Worm (Caenorhabditis elegans) whole organism, L4 larva: ENCODE measurements around the gene T22F3.12.

Experiments
- D1046.2 ChIP-seq: fragments of 200-800 bp; sonication (Bioruptor generic); IDR thresholded peaks from 2 replicates; pipeline ENCODE4 v1.3.6; 2022; ENCODE audit warnings: missing genetic modification characterization, missing compliant biosample characterization
- F37D6.2 ChIP-seq: sonication (generic microtip); optimal IDR thresholded peaks from 2 replicates; lab custom pipeline; 2016; ENCODE audit warnings: mild to moderate bottlenecking, missing genetic modification characterization, missing compliant biosample characterization
- F44E2.7 ChIP-seq: fragments of 200-800 bp; sonication (Bioruptor generic); IDR thresholded peaks from 2 replicates; pipeline ENCODE4 v2.1.2; 2022; ENCODE audit warnings: missing genetic modification characterization, missing compliant biosample characterization
- F49E8.2 ChIP-seq: sonication (generic microtip); optimal IDR thresholded peaks from 2 replicates; lab custom pipeline; 2016; ENCODE audit warnings: missing compliant biosample characterization, mild to moderate bottlenecking, missing genetic modification characterization, borderline replicate concordance
- T26A8.4 ChIP-seq: fragments of 200-800 bp; sonication (Bioruptor generic); IDR thresholded peaks from 2 replicates; pipeline ENCODE4 v1.3.6; 2022; ENCODE audit warnings: missing genetic modification characterization, missing compliant biosample characterization
- Y48G9A.11 ChIP-seq: fragments of 200-800 bp; sonication (Bioruptor generic); IDR thresholded peaks from 2 replicates; pipeline ENCODE4 v1.3.6; 2022; ENCODE audit warnings: missing genetic modification reagents, missing genetic modification characterization, missing compliant biosample characterization
- ZK337.2 ChIP-seq: fragments of 200-800 bp; sonication (Bioruptor generic); IDR thresholded peaks from 2 replicates; pipeline ENCODE4 v1.3.6; 2022; ENCODE audit warnings: missing genetic modification reagents, missing genetic modification characterization, missing compliant biosample characterization
- aha-1 ChIP-seq: fragments of 150-350 bp; peaks from one replicate; lab custom pipeline; 2014; ENCODE audit warnings: missing biosample characterization, missing genetic modification characterization
- aly-2 ChIP-seq: sonication (generic microtip); optimal IDR thresholded peaks from 2 replicates; lab custom pipeline; 2018; ENCODE audit warnings: missing biosample characterization, missing genetic modification characterization
- ceh-44 ChIP-seq: fragments of 200-800 bp; sonication (Bioruptor generic); IDR thresholded peaks from 2 replicates; pipeline ENCODE4 v1.3.6; 2022; ENCODE audit warnings: missing genetic modification reagents, missing genetic modification characterization, missing compliant biosample characterization
- cey-2 ChIP-seq: sonication (generic microtip); optimal IDR thresholded peaks from 3 replicates; lab custom pipeline; 2017; ENCODE audit warnings: missing genetic modification characterization, mild to moderate bottlenecking, missing compliant biosample characterization, antibody characterized with exemption, borderline replicate concordance; ENCODE audit not compliant: insufficient read depth
- daf-16 ChIP-seq, 3 experiments: sonication (generic microtip); optimal IDR thresholded peaks; 2 replicates each; lab custom pipeline; 2016 to 2017; ENCODE audit warnings: missing genetic modification characterization in 3 of 3, missing genetic modification reagents in 3 of 3, mild to moderate bottlenecking in 2 of 3, missing compliant biosample characterization in 2 of 3, missing biosample characterization in 1 of 3, moderate library complexity in 1 of 3
- daf-8 ChIP-seq: fragments of 200-800 bp; sonication (Bioruptor generic); IDR thresholded peaks from 2 replicates; pipeline ENCODE4 v1.3.6; 2022; ENCODE audit warnings: missing genetic modification characterization, missing compliant biosample characterization
- dmd-9 ChIP-seq: fragments of 200-800 bp; sonication (Bioruptor generic); IDR thresholded peaks from 2 replicates; pipeline ENCODE4 v1.3.6; 2022; ENCODE audit warnings: missing genetic modification reagents, missing genetic modification characterization, missing compliant biosample characterization
- egl-27 ChIP-seq: sonication (generic microtip); optimal IDR thresholded peaks from 3 replicates; lab custom pipeline; 2017; ENCODE audit warnings: missing biosample characterization, missing genetic modification reagents, missing genetic modification characterization
- hif-1 ChIP-seq, 2 experiments: sonication (generic microtip); optimal IDR thresholded peaks; 2 replicates each; lab custom pipeline; 2016 to 2017; ENCODE audit warnings: missing compliant biosample characterization in 2 of 2, missing genetic modification characterization in 2 of 2, missing genetic modification reagents in 2 of 2, missing genotype in 2 of 2, mild to moderate bottlenecking in 1 of 2
- hlh-11 ChIP-seq: fragments of 200-800 bp; sonication (Bioruptor generic); optimal IDR thresholded peaks from 2 replicates; lab custom pipeline; 2018; ENCODE audit warnings: mild to moderate bottlenecking, missing genetic modification characterization, missing compliant biosample characterization
- hlh-30 ChIP-seq: sonication (generic microtip); optimal IDR thresholded peaks from 2 replicates; lab custom pipeline; 2017; ENCODE audit warnings: antibody characterized with exemption, mild to moderate bottlenecking, missing genetic modification characterization, missing compliant biosample characterization; ENCODE audit not compliant: insufficient read depth
- hmg-1.1 ChIP-seq: fragments of 200-800 bp; sonication (Bioruptor generic); IDR thresholded peaks from 2 replicates; pipeline ENCODE4 v1.3.6; 2022; ENCODE audit warnings: missing genetic modification reagents, missing genetic modification characterization, missing compliant biosample characterization
- lim-7 ChIP-seq: fragments of 200-800 bp; sonication (Bioruptor generic); IDR thresholded peaks from 2 replicates; pipeline ENCODE4 v1.3.6; 2022; ENCODE audit warnings: missing genetic modification characterization, missing compliant biosample characterization
- lin-38 ChIP-seq: fragments of 200-800 bp; sonication (Bioruptor generic); IDR thresholded peaks from 2 replicates; pipeline ENCODE4 v1.3.6; 2022; ENCODE audit warnings: missing genetic modification reagents, missing genetic modification characterization, missing compliant biosample characterization
- lir-3 ChIP-seq: sonication (generic microtip); optimal IDR thresholded peaks from 2 replicates; lab custom pipeline; 2016; ENCODE audit warnings: mild to moderate bottlenecking, missing genetic modification characterization, missing compliant biosample characterization
- lsy-2 ChIP-seq, 2 experiments: fragments of 150-350 bp in 1 of 2; sonication (generic microtip) in 1 of 2; optimal IDR thresholded peaks; 2 replicates each; lab custom pipeline; 2014 to 2017; ENCODE audit warnings: missing biosample characterization in 2 of 2, missing genetic modification characterization in 2 of 2
- madf-5 ChIP-seq, 2 experiments: fragments of 200-800 bp; sonication (Bioruptor generic); IDR thresholded peaks; 2 replicates each; pipeline ENCODE4 v1.3.6; 2022; ENCODE audit warnings: missing compliant biosample characterization in 2 of 2, missing genetic modification characterization in 2 of 2
- madf-9 ChIP-seq: fragments of 200-800 bp; sonication (Bioruptor generic); conservative IDR thresholded peaks from 2 replicates; pipeline ENCODE4 v1.3.6; 2022; ENCODE audit warnings: missing genetic modification reagents, missing genetic modification characterization, missing compliant biosample characterization
- mes-2 ChIP-seq: sonication (generic microtip); optimal IDR thresholded peaks from 2 replicates; lab custom pipeline; 2016; ENCODE audit warnings: missing genotype, mild to moderate bottlenecking, missing genetic modification characterization, missing compliant biosample characterization; ENCODE audit not compliant: poor library complexity, severe bottlenecking
- mxl-2 ChIP-seq: fragments of 200-800 bp; sonication (Bioruptor generic); conservative IDR thresholded peaks from 2 replicates; pipeline ENCODE4 v1.3.6; 2022; ENCODE audit warnings: missing genetic modification reagents, missing genetic modification characterization, missing compliant biosample characterization
- mxl-3 ChIP-seq: fragments of 200-800 bp; sonication (Bioruptor generic); optimal IDR thresholded peaks from 2 replicates; lab custom pipeline; 2018; ENCODE audit warnings: mild to moderate bottlenecking, missing genetic modification characterization, missing compliant biosample characterization
- nhr-102 ChIP-seq: sonication (generic microtip); optimal IDR thresholded peaks from 2 replicates; lab custom pipeline; 2016; ENCODE audit warnings: mild to moderate bottlenecking, missing genetic modification characterization, moderate library complexity, missing compliant biosample characterization
- nhr-41 ChIP-seq: fragments of 200-800 bp; sonication (Bioruptor generic); IDR thresholded peaks from 2 replicates; pipeline ENCODE4 v1.3.6; 2022; ENCODE audit warnings: missing genetic modification reagents, missing genetic modification characterization, missing compliant biosample characterization
- nhr-42 ChIP-seq: fragments of 200-800 bp; sonication (Bioruptor generic); IDR thresholded peaks from 2 replicates; pipeline ENCODE4 v1.3.6; 2022; ENCODE audit warnings: missing genetic modification characterization, missing compliant biosample characterization
- nhr-77 ChIP-seq: fragments of 150-350 bp; optimal IDR thresholded peaks from 2 replicates; lab custom pipeline; 2014; ENCODE audit warnings: missing biosample characterization, missing genetic modification characterization
- php-3 ChIP-seq: fragments of 200-800 bp; sonication (Bioruptor generic); IDR thresholded peaks from 2 replicates; pipeline ENCODE4 v1.3.6; 2022; ENCODE audit warnings: missing genetic modification reagents, missing genetic modification characterization, missing compliant biosample characterization
- pqm-1 ChIP-seq: sonication (generic microtip); optimal IDR thresholded peaks from 2 replicates; lab custom pipeline; 2017; ENCODE audit warnings: missing biosample characterization, missing genetic modification characterization
- snpc-1.2 ChIP-seq: fragments of 200-800 bp; sonication (Bioruptor generic); IDR thresholded peaks from 2 replicates; pipeline ENCODE4 v1.3.6; 2022; ENCODE audit warnings: missing genetic modification reagents, missing genetic modification characterization, missing compliant biosample characterization
- unc-130 ChIP-seq: sonication (generic microtip); optimal IDR thresholded peaks from 2 replicates; lab custom pipeline; 2016; ENCODE audit warnings: missing genetic modification reagents, missing genetic modification characterization, missing compliant biosample characterization
- unc-62 ChIP-seq, 3 experiments: fragments of 150-350 bp in 1 of 3; sonication (generic microtip); optimal IDR thresholded peaks in 2 of 3; peaks in 1 of 3; 1 replicate in 1 of 3; 2 replicates in 2 of 3; lab custom pipeline; 2014 to 2017; ENCODE audit warnings: missing biosample characterization in 3 of 3, missing genetic modification characterization in 3 of 3, missing genetic modification reagents in 3 of 3, missing genotype in 1 of 3
- zag-1 ChIP-seq: fragments of 150-350 bp; optimal IDR thresholded peaks from 2 replicates; lab custom pipeline; 2014; ENCODE audit warnings: missing biosample characterization, missing genetic modification characterization
- zip-11 ChIP-seq: fragments of 200-800 bp; sonication (Bioruptor generic); IDR thresholded peaks from 2 replicates; pipeline ENCODE4 v1.3.6; 2022; ENCODE audit warnings: missing genetic modification characterization, missing compliant biosample characterization
- zip-2 ChIP-seq: fragments of 150-350 bp; optimal IDR thresholded peaks from 2 replicates; lab custom pipeline; 2014; ENCODE audit warnings: missing biosample characterization, missing genetic modification characterization

T22F3.12 gene

ce11 chrV:3579248-3579647, 12.8 kb downstream of the T22F3.12 start:
- TF ChIP-seq dmd-9 (GFP tag; lab: Robert Waterston, UW) (no peak), nhr-77 (tag; lab: Kevin White, UChicago) (no peak), aha-1 (tag; lab: Kevin White, UChicago) (peak; percentile 98), hif-1 (tag; optimal IDR thresholded peaks at IDR 0.05; lab: Kevin White, UChicago) (peak in 1 of 2 experiments; percentile 98), daf-16 (GFP tag; optimal IDR thresholded peaks at IDR 0.05; lab: Kevin White, UChicago) (no peak), daf-16 (tag; optimal IDR thresholded peaks at IDR 0.05; lab: Kevin White, UChicago) (no peak), hlh-11 (no peak), hmg-1.1 (0 out of 2 replicates have a peak, but pooled peaks have one; percentile 16), lsy-2 (tag; optimal IDR thresholded peaks at IDR 0.05; lab: Kevin White, UChicago) (no peak), madf-5 (GFP tag; IDR thresholded peaks at IDR 0.05; lab: Robert Waterston, UW) (no peak), zip-2 (no peak), pqm-1 (tag; lab: Kevin White, UChicago) (no peak), cey-2 (tag; lab: Kevin White, UChicago) (no peak), unc-62 (GFP tag; optimal IDR thresholded peaks at IDR 0.05 in 1 of 2; lab: Kevin White, UChicago) (peak in 1 of 2 experiments; percentile 92), unc-62 (tag; optimal IDR thresholded peaks at IDR 0.05; lab: Kevin White, UChicago) (no peak), zip-11 (no peak), mxl-2 (GFP tag; lab: Robert Waterston, UW) (no peak), nhr-42 (no peak), egl-27 (no peak), mxl-3 (GFP tag; lab: Kevin White, UChicago) (peak; percentile 46)
- TF ChIP-seq, all 104 proteins: peak for 5

DNA sequence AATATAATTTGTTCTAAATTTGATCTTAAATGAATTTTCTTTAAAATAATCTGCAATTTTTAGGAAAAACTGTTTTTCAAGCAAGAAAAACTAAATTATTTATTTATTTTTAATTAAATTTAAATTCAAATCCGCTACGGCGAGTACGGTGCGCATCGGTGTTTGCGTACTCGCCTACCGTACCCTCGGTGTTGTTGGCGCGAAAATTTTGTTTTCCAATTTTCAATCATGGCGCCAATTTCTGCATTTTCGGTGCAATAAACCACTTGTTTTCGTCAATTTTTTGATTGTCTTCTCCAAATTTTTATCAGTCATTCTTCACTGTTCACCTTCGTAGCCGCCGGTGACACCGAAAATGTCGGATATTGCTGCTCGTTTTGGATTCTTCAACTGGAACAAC, 13.2 kb downstream of the T22F3.12 start, which contains the start of gene pygl-1:
Gene pygl-1 (plus strand): TSS at position 211 of the 400 bp plus-strand sequence.
- peak; percentile 88 for TF ChIP-seq unc-130 (GFP tag; lab: Kevin White, UChicago)
- TF ChIP-seq daf-16 (GFP tag; optimal IDR thresholded peaks at IDR 0.05; lab: Kevin White, UChicago): no peak
- TF ChIP-seq daf-16 (tag; optimal IDR thresholded peaks at IDR 0.05; lab: Kevin White, UChicago): peak; percentile 28
- no peak for TF ChIP-seq lir-3 (tag; lab: Kevin White, UChicago)
- peak; percentile 91 for TF ChIP-seq Y48G9A.11 (GFP tag; lab: Robert Waterston, UW)
- no peak for TF ChIP-seq D1046.2 (GFP tag; lab: Robert Waterston, UW)
- TF ChIP-seq madf-9: 0 out of 2 replicates have a peak, but pooled peaks have one; percentile 10
- TF ChIP-seq F49E8.2: peak; percentile 66
- TF ChIP-seq snpc-1.2: peak; percentile 27; the same call in 1 of the 2 replicates
- no peak for TF ChIP-seq ceh-44 (GFP tag; lab: Robert Waterston, UW)
- no peak for TF ChIP-seq zip-2
- no peak for TF ChIP-seq ZK337.2 (GFP tag; lab: Robert Waterston, UW)
- peak in 1 of 2 experiments; percentile 72 for TF ChIP-seq lsy-2 (tag; optimal IDR thresholded peaks at IDR 0.05; lab: Kevin White, UChicago)
- no peak for TF ChIP-seq daf-8 (GFP tag; lab: Robert Waterston, UW)
- TF ChIP-seq F37D6.2 (tag; lab: Kevin White, UChicago): no peak
- TF ChIP-seq aha-1 (tag; lab: Kevin White, UChicago): no peak
- TF ChIP-seq lin-38 (GFP tag; lab: Robert Waterston, UW): peak; percentile 69

- no peak for TF ChIP-seq Y48G9A.11 (GFP tag; lab: Robert Waterston, UW)
- TF ChIP-seq php-3 (GFP tag; lab: Robert Waterston, UW): no peak
- TF ChIP-seq unc-62 (GFP tag; optimal IDR thresholded peaks at IDR 0.05 in 1 of 2; lab: Kevin White, UChicago): no peak
- TF ChIP-seq unc-62 (tag; optimal IDR thresholded peaks at IDR 0.05; lab: Kevin White, UChicago): no peak
- no peak for TF ChIP-seq aly-2 (tag; lab: Kevin White, UChicago)
- TF ChIP-seq nhr-102 (tag; lab: Kevin White, UChicago): no peak
- no peak for TF ChIP-seq zag-1 (tag; lab: Kevin White, UChicago)
- no peak for TF ChIP-seq lim-7 (GFP tag; lab: Robert Waterston, UW)
- TF ChIP-seq hlh-30 (tag; lab: Kevin White, UChicago): no peak
- TF ChIP-seq mes-2: no peak
- TF ChIP-seq nhr-41 (GFP tag; lab: Robert Waterston, UW): no peak
- no peak for TF ChIP-seq T26A8.4
- no peak for TF ChIP-seq zip-2
- no peak for TF ChIP-seq F44E2.7 (GFP tag; lab: Robert Waterston, UW)
These were observed 16.2 kb downstream of the T22F3.12 start, which contains the start of gene grl-27 for ce11 chrV:3575759-3576158. Gene grl-27 (minus strand): TSS chrV:3575859.
